Worm (Caenorhabditis elegans) whole organism, young adult: ENCODE data around the gene F10D7.5.

Experiments
- B0336.3 ChIP-seq: fragments of 200-800 bp; sonication (Bioruptor generic); IDR thresholded peaks from 2 replicates; pipeline ENCODE4 v1.3.6; 2022; ENCODE audit warnings: missing genetic modification characterization, missing compliant biosample characterization
- F10E7.11 ChIP-seq: sonication (generic microtip); optimal IDR thresholded peaks from 2 replicates; lab custom pipeline; 2017; ENCODE audit warnings: mild to moderate bottlenecking, missing genetic modification characterization, moderate library complexity, missing compliant biosample characterization
- F39B2.1 ChIP-seq: fragments of 200-800 bp; sonication (Bioruptor generic); IDR thresholded peaks from 2 replicates; pipeline ENCODE4 v1.3.6; 2022; ENCODE audit warnings: missing genetic modification reagents, missing genetic modification characterization, missing compliant biosample characterization
- Y53G8AR.9 ChIP-seq: fragments of 200-800 bp; sonication (Bioruptor generic); conservative IDR thresholded peaks from 2 replicates; pipeline ENCODE4 v1.3.6; 2022; ENCODE audit warnings: missing genetic modification reagents, missing genetic modification characterization, missing compliant biosample characterization
- Y56A3A.18 ChIP-seq: fragments of 200-800 bp; sonication (Bioruptor generic); IDR thresholded peaks from 2 replicates; pipeline ENCODE4 v1.3.6; 2022; ENCODE audit warnings: missing genetic modification reagents, missing genetic modification characterization, missing compliant biosample characterization
- Y67H2A.10 ChIP-seq: fragments of 200-800 bp; sonication (Bioruptor generic); conservative IDR thresholded peaks from 2 replicates; pipeline ENCODE4 v1.3.6; 2022; ENCODE audit warnings: missing genetic modification reagents, missing genetic modification characterization, missing compliant biosample characterization
- ZK185.1 ChIP-seq: sonication (generic microtip); optimal IDR thresholded peaks from 2 replicates; lab custom pipeline; 2016; ENCODE audit warnings: mild to moderate bottlenecking, missing genetic modification characterization, missing compliant biosample characterization; ENCODE audit not compliant: poor library complexity, severe bottlenecking
- ama-1 ChIP-seq, 3 experiments: fragments of 150-350 bp in 1 of 3; sonication (generic microtip) in 2 of 3; optimal IDR thresholded peaks; 2 replicates each; lab custom pipeline; 2014 to 2018; ENCODE audit warnings: missing biosample characterization in 2 of 3, missing genetic modification characterization in 2 of 3, missing genetic modification reagents in 2 of 3
- aptf-3 ChIP-seq: fragments of 200-800 bp; sonication (Bioruptor generic); IDR thresholded peaks from 2 replicates; pipeline ENCODE4 v1.3.6; 2022; ENCODE audit warnings: missing genetic modification characterization, missing compliant biosample characterization
- attf-3 ChIP-seq: fragments of 200-800 bp; sonication (Bioruptor generic); conservative IDR thresholded peaks from 2 replicates; pipeline ENCODE4 v1.3.6; 2022; ENCODE audit warnings: missing genetic modification reagents, missing genetic modification characterization, missing compliant biosample characterization
- bed-1 ChIP-seq: fragments of 200-800 bp; sonication (Bioruptor generic); IDR thresholded peaks from 2 replicates; pipeline ENCODE4 v1.3.6; 2022; ENCODE audit warnings: missing genetic modification reagents, missing genetic modification characterization, missing compliant biosample characterization
- bed-2 ChIP-seq: fragments of 200-800 bp; sonication (Bioruptor generic); IDR thresholded peaks from 2 replicates; pipeline ENCODE4 v1.3.6; 2022; ENCODE audit warnings: missing genetic modification reagents, missing genetic modification characterization, missing compliant biosample characterization
- ccch-3 ChIP-seq: fragments of 200-800 bp; sonication (Bioruptor generic); optimal IDR thresholded peaks from 2 replicates; lab custom pipeline; 2018; ENCODE audit warnings: mild to moderate bottlenecking, missing genetic modification characterization, missing compliant biosample characterization
- ceh-100 ChIP-seq: fragments of 200-800 bp; sonication (Bioruptor generic); IDR thresholded peaks from 2 replicates; pipeline ENCODE4 v1.3.6; 2022; ENCODE audit warnings: missing genetic modification reagents, missing genetic modification characterization, missing compliant biosample characterization
- die-1 ChIP-seq: sonication (generic microtip); optimal IDR thresholded peaks from 2 replicates; lab custom pipeline; 2016; ENCODE audit warnings: missing genotype, mild to moderate bottlenecking, missing genetic modification characterization, missing compliant biosample characterization
- dox-1 ChIP-seq: fragments of 200-800 bp; sonication (Bioruptor generic); IDR thresholded peaks from 2 replicates; pipeline ENCODE4 v1.3.6; 2022; ENCODE audit warnings: missing genetic modification reagents, missing genetic modification characterization, missing compliant biosample characterization
- dpff-1 ChIP-seq: sonication (generic microtip); optimal IDR thresholded peaks from 2 replicates; lab custom pipeline; 2017; ENCODE audit warnings: mild to moderate bottlenecking, missing genetic modification characterization, missing compliant biosample characterization
- efl-1 ChIP-seq: fragments of 150-350 bp; optimal IDR thresholded peaks from 2 replicates; lab custom pipeline; 2014; ENCODE audit warnings: missing biosample characterization, missing genetic modification reagents, missing genetic modification characterization
- egl-44 ChIP-seq: fragments of 200-800 bp; sonication (Bioruptor generic); IDR thresholded peaks from 2 replicates; pipeline ENCODE4 v1.3.6; 2022; ENCODE audit warnings: missing genetic modification reagents, missing genetic modification characterization, missing compliant biosample characterization
- egrh-3 ChIP-seq: fragments of 200-800 bp; sonication (Bioruptor generic); IDR thresholded peaks from 2 replicates; pipeline ENCODE4 v1.3.6; 2022; ENCODE audit warnings: missing genetic modification reagents, missing genetic modification characterization, missing compliant biosample characterization
- ekl-4 ChIP-seq: fragments of 200-800 bp; sonication (Bioruptor generic); IDR thresholded peaks from 2 replicates; pipeline ENCODE4 v1.3.6; 2022; ENCODE audit warnings: missing genetic modification reagents, missing genetic modification characterization, missing compliant biosample characterization
- gei-17 ChIP-seq: fragments of 200-800 bp; sonication (Bioruptor generic); optimal IDR thresholded peaks from 2 replicates; lab custom pipeline; 2018; ENCODE audit warnings: mild to moderate bottlenecking, missing genetic modification characterization, missing compliant biosample characterization
- him-1 ChIP-seq: sonication (generic microtip); optimal IDR thresholded peaks from 2 replicates; lab custom pipeline; 2016; ENCODE audit warnings: missing genotype, missing genetic modification reagents, missing genetic modification characterization, missing compliant biosample characterization
- hmg-20 ChIP-seq: fragments of 200-800 bp; sonication (Bioruptor generic); IDR thresholded peaks from 2 replicates; pipeline ENCODE4 v1.3.6; 2022; ENCODE audit warnings: missing genetic modification reagents, missing genetic modification characterization, missing compliant biosample characterization
- hrde-1 ChIP-seq: sonication (generic microtip); optimal IDR thresholded peaks from 2 replicates; lab custom pipeline; 2016; ENCODE audit warnings: missing genetic modification characterization, mild to moderate bottlenecking, missing compliant biosample characterization, moderate library complexity, missing genotype, missing genetic modification reagents, borderline replicate concordance
- let-526 ChIP-seq: fragments of 200-800 bp; sonication (Bioruptor generic); IDR thresholded peaks from 2 replicates; pipeline ENCODE4 v1.3.6; 2022; ENCODE audit warnings: missing genetic modification reagents, missing genetic modification characterization, missing compliant biosample characterization
- let-607 ChIP-seq, 2 experiments: fragments of 200-800 bp in 1 of 2; sonication (Bioruptor generic) in 1 of 2; sonication (generic microtip) in 1 of 2; optimal IDR thresholded peaks; 2 replicates each; lab custom pipeline; 2016 to 2018; ENCODE audit warnings: mild to moderate bottlenecking in 2 of 2, missing compliant biosample characterization in 2 of 2, missing genetic modification characterization in 2 of 2, moderate library complexity in 2 of 2, missing genotype in 1 of 2
- lin-26 ChIP-seq: fragments of 200-800 bp; sonication (Bioruptor generic); IDR thresholded peaks from 2 replicates; pipeline ENCODE4 v1.3.6; 2022; ENCODE audit warnings: missing genetic modification reagents, missing genetic modification characterization, missing compliant biosample characterization
- lin-35 ChIP-seq, 3 experiments: fragments of 150-350 bp in 2 of 3; sonication (generic microtip) in 1 of 3; optimal IDR thresholded peaks; 2 replicates each; lab custom pipeline; 2014 to 2018; ENCODE audit warnings: missing biosample characterization in 3 of 3, missing genetic modification characterization in 3 of 3, missing genetic modification reagents in 3 of 3
- lin-40 ChIP-seq: sonication (generic microtip); optimal IDR thresholded peaks from 2 replicates; lab custom pipeline; 2016; ENCODE audit warnings: missing genetic modification characterization, mild to moderate bottlenecking, missing compliant biosample characterization, missing genotype, missing genetic modification reagents
- lsl-1 ChIP-seq: fragments of 200-800 bp; sonication (Bioruptor generic); optimal IDR thresholded peaks from 2 replicates; lab custom pipeline; 2018; ENCODE audit warnings: mild to moderate bottlenecking, missing genetic modification characterization, moderate library complexity, missing compliant biosample characterization
- madf-10 ChIP-seq: sonication (generic microtip); optimal IDR thresholded peaks from 2 replicates; lab custom pipeline; 2016; ENCODE audit warnings: mild to moderate bottlenecking, missing genetic modification characterization, missing compliant biosample characterization
- madf-6 ChIP-seq: fragments of 200-800 bp; sonication (Bioruptor generic); IDR thresholded peaks from 2 replicates; pipeline ENCODE4 v1.3.6; 2022; ENCODE audit warnings: missing genetic modification reagents, missing genetic modification characterization, missing compliant biosample characterization
- mcd-1 ChIP-seq: fragments of 200-800 bp; sonication (Bioruptor generic); IDR thresholded peaks from 2 replicates; pipeline ENCODE4 v1.3.6; 2022; ENCODE audit warnings: missing genetic modification reagents, missing genetic modification characterization, missing compliant biosample characterization
- mxl-1 ChIP-seq: sonication (generic microtip); optimal IDR thresholded peaks from 2 replicates; lab custom pipeline; 2016; ENCODE audit warnings: missing genetic modification characterization, missing compliant biosample characterization
- nhr-179 ChIP-seq: sonication (generic microtip); optimal IDR thresholded peaks from 2 replicates; lab custom pipeline; 2016; ENCODE audit warnings: mild to moderate bottlenecking, missing genetic modification characterization, missing compliant biosample characterization
- nhr-27 ChIP-seq: fragments of 200-800 bp; sonication (Bioruptor generic); optimal IDR thresholded peaks from 2 replicates; lab custom pipeline; 2018; ENCODE audit warnings: mild to moderate bottlenecking, missing genetic modification characterization, moderate library complexity, missing compliant biosample characterization
- pbrm-1 ChIP-seq: fragments of 200-800 bp; sonication (Bioruptor generic); IDR thresholded peaks from 2 replicates; pipeline ENCODE4 v1.3.6; 2022; ENCODE audit warnings: missing genetic modification reagents, missing genetic modification characterization, missing compliant biosample characterization
- rpc-1 ChIP-seq, 2 experiments: fragments of 150-350 bp in 1 of 2; sonication (generic microtip) in 1 of 2; optimal IDR thresholded peaks; 2 replicates each; lab custom pipeline; 2014 to 2018; ENCODE audit warnings: missing biosample characterization in 1 of 2, missing genetic modification characterization in 1 of 2, missing genetic modification reagents in 1 of 2, missing genotype in 1 of 2
- sea-2 ChIP-seq: fragments of 200-800 bp; sonication (Bioruptor generic); IDR thresholded peaks from 2 replicates; pipeline ENCODE4 v1.3.6; 2022; ENCODE audit warnings: missing genetic modification characterization, missing compliant biosample characterization
- somi-1 ChIP-seq: fragments of 200-800 bp; sonication (Bioruptor generic); optimal IDR thresholded peaks from 2 replicates; lab custom pipeline; 2018; ENCODE audit warnings: mild to moderate bottlenecking, missing genetic modification characterization, missing compliant biosample characterization
- xnd-1 ChIP-seq: sonication (generic microtip); optimal IDR thresholded peaks from 2 replicates; lab custom pipeline; 2016; ENCODE audit warnings: missing genotype, missing genetic modification reagents, missing genetic modification characterization, missing compliant biosample characterization
- ztf-25 ChIP-seq: fragments of 200-800 bp; sonication (Bioruptor generic); IDR thresholded peaks from 2 replicates; pipeline ENCODE4 v1.3.6; 2022; ENCODE audit warnings: missing genetic modification reagents, missing genetic modification characterization, missing compliant biosample characterization
- ztf-26 ChIP-seq: sonication (generic microtip); optimal IDR thresholded peaks from 2 replicates; lab custom pipeline; 2017; ENCODE audit warnings: missing genetic modification characterization, missing compliant biosample characterization
- ztf-3 ChIP-seq: fragments of 200-800 bp; sonication (Bioruptor generic); optimal IDR thresholded peaks from 2 replicates; lab custom pipeline; 2018; ENCODE audit warnings: mild to moderate bottlenecking, missing genetic modification characterization, missing compliant biosample characterization
- ztf-6 ChIP-seq: fragments of 200-800 bp; sonication (Bioruptor generic); IDR thresholded peaks from 2 replicates; pipeline ENCODE4 v1.3.6; 2022; ENCODE audit warnings: missing genetic modification reagents, missing genetic modification characterization, missing compliant biosample characterization

The F10D7.5 gene

DNA sequence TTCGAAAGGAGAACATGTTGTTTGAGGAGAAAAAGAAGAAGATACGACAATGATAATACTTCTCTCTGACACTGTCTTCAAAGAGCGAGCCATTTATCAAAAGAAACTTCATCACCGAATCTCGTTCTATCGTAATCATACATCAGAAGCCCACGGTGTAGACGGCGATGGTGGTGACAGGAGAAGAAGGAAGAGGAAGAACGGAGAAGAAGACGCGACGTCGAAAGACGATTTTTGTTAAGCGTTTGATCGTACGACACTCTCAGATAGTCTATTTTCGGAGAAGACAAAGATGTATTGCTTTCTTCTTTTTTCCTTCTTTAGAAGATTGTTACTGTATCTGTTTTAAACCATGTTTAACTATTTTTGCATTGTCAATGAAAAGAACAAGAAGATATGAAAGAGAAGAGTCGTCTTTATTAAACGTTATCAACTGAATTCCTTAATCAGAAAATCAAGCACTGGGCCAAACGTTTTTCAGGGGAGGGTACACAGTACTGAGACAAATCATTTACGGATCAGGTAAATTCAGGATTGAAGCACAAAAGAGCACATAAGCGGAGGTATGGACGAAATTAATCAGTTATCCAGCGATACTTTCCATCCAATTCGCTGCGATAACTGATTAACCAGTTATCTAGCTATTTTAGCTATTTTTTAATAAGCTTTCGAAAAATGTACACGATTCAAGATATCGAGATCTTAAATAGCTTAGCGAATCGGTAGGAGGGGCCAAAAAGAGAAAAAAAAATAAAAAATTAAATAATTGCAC, 28.6 kb upstream of the F10D7.5 start:
- TF ChIP-seq sea-2 (GFP tag; lab: Robert Waterston, UW), result no peak
- no peak for TF ChIP-seq hmg-20 (GFP tag; lab: Robert Waterston, UW)
- TF ChIP-seq ceh-100 (GFP tag; lab: Robert Waterston, UW), result no peak
- TF ChIP-seq ztf-3 (GFP tag; lab: Kevin White, UChicago), result no peak
- TF ChIP-seq B0336.3 (GFP tag; lab: Robert Waterston, UW), result no peak
- TF ChIP-seq egrh-3, result no peak
- no peak for TF ChIP-seq hrde-1 (tag; lab: Kevin White, UChicago)
- no peak for TF ChIP-seq mxl-1 (tag; lab: Kevin White, UChicago)
- TF ChIP-seq Y56A3A.18 (GFP tag; lab: Robert Waterston, UW), result 0 out of 2 replicates have a peak, but pooled peaks have one; percentile 7
- no peak for TF ChIP-seq bed-1 (GFP tag; lab: Robert Waterston, UW)
- peak; percentile 70 for TF ChIP-seq ama-1 (optimal IDR thresholded peaks at IDR 0.05; lab: Kevin White, UChicago)
- TF ChIP-seq ama-1 (GFP tag; optimal IDR thresholded peaks at IDR 0.05; lab: Kevin White, UChicago), result no peak
- TF ChIP-seq mcd-1 (GFP tag; lab: Robert Waterston, UW), result 0 out of 2 replicates have a peak, but pooled peaks have one; percentile 3
- 0 out of 2 replicates have a peak, but pooled peaks have one; percentile 16 for TF ChIP-seq Y53G8AR.9 (GFP tag; lab: Robert Waterston, UW)
- peak; percentile 68 for TF ChIP-seq ztf-26 (tag; lab: Kevin White, UChicago)
- TF ChIP-seq egl-44, result no peak
- TF ChIP-seq let-526, result no peak
- TF ChIP-seq gei-17 (GFP tag; lab: Kevin White, UChicago), result peak; percentile 49
- TF ChIP-seq let-607 (tag; optimal IDR thresholded peaks at IDR 0.05; lab: Kevin White, UChicago), result no peak
- TF ChIP-seq rpc-1 (optimal IDR thresholded peaks at IDR 0.05; lab: Kevin White, UChicago), result no peak
- no peak for TF ChIP-seq rpc-1 (tag; optimal IDR thresholded peaks at IDR 0.05; lab: Kevin White, UChicago)
- TF ChIP-seq efl-1 (GFP tag; lab: Kevin White, UChicago), result no peak
- TF ChIP-seq nhr-179, result no peak
- TF ChIP-seq ZK185.1 (tag; lab: Kevin White, UChicago), result peak; percentile 28
- no peak for TF ChIP-seq dpff-1
- TF ChIP-seq lin-26 (GFP tag; lab: Robert Waterston, UW), result peak; percentile 57; the same call in 1 of the 2 replicates
- peak; percentile 34; the same call in 1 of the 2 replicates for TF ChIP-seq pbrm-1
- no peak for TF ChIP-seq F39B2.1 (GFP tag; lab: Robert Waterston, UW)
- no peak for TF ChIP-seq madf-10
- peak; percentile 47 for TF ChIP-seq lin-40 (tag; lab: Kevin White, UChicago)
- no peak for TF ChIP-seq xnd-1 (tag; lab: Kevin White, UChicago)
- TF ChIP-seq die-1, result no peak
- no peak for TF ChIP-seq ccch-3 (GFP tag; lab: Kevin White, UChicago)
- TF ChIP-seq dox-1 (GFP tag; lab: Robert Waterston, UW), result no peak
- TF ChIP-seq bed-2 (GFP tag; lab: Robert Waterston, UW), result no peak
- peak; percentile 26 for TF ChIP-seq nhr-27 (tag; lab: Kevin White, UChicago)
- no peak for TF ChIP-seq madf-6 (GFP tag; lab: Robert Waterston, UW)
- peak in 1 of 3 experiments; percentile 18 for TF ChIP-seq lin-35 (GFP tag; optimal IDR thresholded peaks at IDR 0.05; lab: Kevin White, UChicago)
- TF ChIP-seq Y67H2A.10 (GFP tag; lab: Robert Waterston, UW), result no peak
- no peak for TF ChIP-seq aptf-3 (GFP tag; lab: Robert Waterston, UW)
- no peak for TF ChIP-seq him-1 (tag; lab: Kevin White, UChicago)
- no peak for TF ChIP-seq ztf-25
- peak; percentile 11 for TF ChIP-seq somi-1 (GFP tag; lab: Kevin White, UChicago)
- no peak for TF ChIP-seq lsl-1 (GFP tag; lab: Kevin White, UChicago)
- no peak for TF ChIP-seq F10E7.11 (tag; lab: Kevin White, UChicago)
- TF ChIP-seq ztf-6, result no peak
- TF ChIP-seq ekl-4, result 0 out of 2 replicates have a peak, but pooled peaks have one; percentile 7
- TF ChIP-seq attf-3 (GFP tag; lab: Robert Waterston, UW), result no peak
